Fruit fly (Drosophila melanogaster) whole organism, prepupa: Measurements from ENCODE around the gene CG33003.

Experiments used
- CG11762 ChIP-seq: fragments of 200-800 bp; sonication (Bioruptor generic); optimal IDR thresholded peaks from 3 replicates; lab custom pipeline; 2016; ENCODE audit warnings: missing biosample characterization, missing genetic modification characterization; ENCODE audit not compliant: insufficient read depth
- CG16779 ChIP-seq: fragments of 200-800 bp; sonication (Bioruptor generic); optimal IDR thresholded peaks from 3 replicates; lab custom pipeline; 2017; ENCODE audit warnings: missing biosample characterization, mild to moderate bottlenecking, missing genetic modification characterization
- CG3032 ChIP-seq: fragments of 200-800 bp; optimal IDR thresholded peaks from 2 replicates; lab custom pipeline; 2019; ENCODE audit warnings: missing biosample characterization, mild to moderate bottlenecking, missing genetic modification characterization, moderate library complexity
- CG6276 ChIP-seq: fragments of 200-800 bp; sonication (Bioruptor generic); optimal IDR thresholded peaks from 2 replicates; lab custom pipeline; 2017; ENCODE audit warnings: missing biosample characterization, mild to moderate bottlenecking, missing genetic modification characterization
- CG6808 ChIP-seq: fragments of 200-800 bp; sonication (Bioruptor generic); optimal IDR thresholded peaks from 3 replicates; lab custom pipeline; 2017; ENCODE audit warnings: missing biosample characterization, missing genetic modification characterization, mild to moderate bottlenecking, moderate library complexity, missing genetic modification reagents
- CG6854 ChIP-seq: fragments of 200-800 bp; sonication (Bioruptor generic); optimal IDR thresholded peaks from 2 replicates; lab custom pipeline; 2017; ENCODE audit warnings: missing biosample characterization, mild to moderate bottlenecking, missing genetic modification characterization
- CG8119 ChIP-seq: fragments of 200-800 bp; sonication (Bioruptor generic); IDR thresholded peaks from 3 replicates; pipeline ENCODE4 v1.3.6; 2022; ENCODE audit warnings: missing biosample characterization, missing genetic modification characterization
- CG8319 ChIP-seq: fragments of 200-800 bp; sonication (Bioruptor generic); optimal IDR thresholded peaks from 3 replicates; lab custom pipeline; 2016; ENCODE audit warnings: missing biosample characterization, missing genetic modification characterization
- OdsH ChIP-seq: fragments of 200-800 bp; sonication (Bioruptor generic); optimal IDR thresholded peaks from 3 replicates; lab custom pipeline; 2016; ENCODE audit warnings: missing biosample characterization, missing genetic modification characterization
- eg ChIP-seq: fragments of 200-800 bp; sonication (Bioruptor generic); IDR thresholded peaks from 3 replicates; pipeline ENCODE4 v1.3.6; 2022; ENCODE audit warnings: missing biosample characterization, missing genetic modification characterization
- esn ChIP-seq: fragments of 200-800 bp; sonication (Bioruptor generic); optimal IDR thresholded peaks from 2 replicates; lab custom pipeline; 2016; ENCODE audit warnings: missing biosample characterization, mild to moderate bottlenecking, missing genetic modification characterization, moderate library complexity
- fd59A ChIP-seq: fragments of 200-800 bp; sonication (Bioruptor generic); optimal IDR thresholded peaks from 2 replicates; lab custom pipeline; 2017; ENCODE audit warnings: missing biosample characterization, mild to moderate bottlenecking, missing genetic modification characterization, missing genetic modification reagents
- spab ChIP-seq: fragments of 200-800 bp; sonication (Bioruptor generic); optimal IDR thresholded peaks from 2 replicates; lab custom pipeline; 2017; ENCODE audit warnings: missing biosample characterization, mild to moderate bottlenecking, missing genetic modification characterization, missing genetic modification reagents

DNA sequence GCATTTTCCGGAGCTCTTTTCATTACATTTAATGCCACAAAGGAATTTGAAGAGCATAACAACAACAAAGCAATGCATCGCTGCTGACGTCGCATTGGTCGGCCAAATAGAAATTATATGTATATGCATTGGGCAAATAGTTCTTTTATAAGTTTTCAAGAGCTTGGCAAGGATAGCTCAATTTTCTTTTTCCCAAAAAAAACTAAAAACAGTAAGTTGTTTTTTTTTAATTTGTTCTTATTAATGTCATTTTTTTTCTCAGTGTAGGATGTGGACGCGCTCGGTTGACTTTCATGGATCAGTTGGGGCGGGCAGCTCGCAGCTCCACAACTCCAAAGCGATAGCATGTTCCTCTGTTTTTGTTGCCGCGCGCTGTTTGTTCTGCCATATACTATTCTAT lies 41.6 kb upstream of the CG33003 start:
- TF ChIP-seq CG8319 (no peak), esn (GFP tag; lab: Kevin White, UChicago) (no peak), CG6808 (GFP tag; lab: Kevin White, UChicago) (no peak), CG11762 (GFP tag; lab: Kevin White, UChicago) (no peak), OdsH (no peak), fd59A (GFP tag; lab: Kevin White, UChicago) (no peak), eg (GFP tag; lab: Robert Waterston, UW) (peak; percentile 74), spab (GFP tag; lab: Kevin White, UChicago) (no peak), CG3032 (tag; lab: Kevin White, UChicago) (no peak), CG6276 (GFP tag; lab: Kevin White, UChicago) (peak; percentile 51), CG8119 (GFP tag; lab: Robert Waterston, UW) (peak; percentile 76), CG16779 (tag; lab: Kevin White, UChicago) (peak; percentile 24), CG6854 (GFP tag; lab: Kevin White, UChicago) (no peak)
